Worm (Caenorhabditis elegans): ENCODE measurements around the gene C50F4.8.

Gene C50F4.8

ce11 chrV:9546860-9547269 is 28.2 kb upstream of the C50F4.8 start, which contains the start of gene his-37 (continued):
- TF ChIP-seq lin-15B (tag; optimal IDR thresholded peaks at IDR 0.05) (no peak), set-16 (GFP tag; IDR thresholded peaks at IDR 0.05) (peak; percentile 51; the same call in 1 of the 2 replicates), vab-7 (GFP tag; IDR thresholded peaks at IDR 0.05) (peak; percentile 92), aha-1 (tag) (peak; percentile 100), ztf-7 (tag; optimal IDR thresholded peaks at IDR 0.05) (peak; percentile 90), nhr-10 (tag; optimal IDR thresholded peaks at IDR 0.05) (peak; percentile 73), gei-8 (GFP tag; optimal IDR thresholded peaks at IDR 0.05) (peak; percentile 17), ceh-28 (tag; optimal IDR thresholded peaks at IDR 0.05) (peak; percentile 59), ztf-11 (tag; optimal IDR thresholded peaks at IDR 0.05) (no peak), unc-39 (tag; optimal IDR thresholded peaks at IDR 0.05) (peak; percentile 52), cey-2 (tag; optimal IDR thresholded peaks at IDR 0.05; ENCODE audit: borderline replicate concordance, insufficient read depth) (peak; percentile 88), attf-4 (tag; optimal IDR thresholded peaks at IDR 0.05) (peak; percentile 21), dmd-8 (GFP tag; IDR thresholded peaks at IDR 0.05) (no peak), nhr-6 (tag; optimal IDR thresholded peaks at IDR 0.05) (peak; percentile 98), Y48G9A.11 (GFP tag; IDR thresholded peaks at IDR 0.05) (0 out of 2 replicates have a peak, but pooled peaks have one; percentile 8), ceh-62 (tag; optimal IDR thresholded peaks at IDR 0.05) (no peak), spr-3 (GFP tag; optimal IDR thresholded peaks at IDR 0.05) (peak; percentile 89), fos-1 (tag; optimal IDR thresholded peaks at IDR 0.05) (peak; percentile 74), nhr-11 (tag; optimal IDR thresholded peaks at IDR 0.05) (peak; percentile 100), daf-8 (GFP tag; IDR thresholded peaks at IDR 0.05) (peak; percentile 85; the same call in 1 of the 2 replicates), mxl-3 (GFP tag; optimal IDR thresholded peaks at IDR 0.05) (peak; percentile 99), hmg-1.1 (GFP tag; IDR thresholded peaks at IDR 0.05) (peak; percentile 97), saeg-2 (GFP tag; IDR thresholded peaks at IDR 0.05) (peak; percentile 96), Y75B8A.6 (GFP tag; IDR thresholded peaks at IDR 0.05) (peak; percentile 64; the same call in 1 of the 2 replicates), daf-19 (GFP tag; conservative IDR thresholded peaks at IDR 0.05) (peak; percentile 97), ZK337.2 (GFP tag; IDR thresholded peaks at IDR 0.05) (peak; percentile 68; the same call in 1 of the 2 replicates), madf-5 (GFP tag; IDR thresholded peaks at IDR 0.05) (peak in 1 of 2 experiments; percentile 86; a peak in 1 of 4 replicates), snpc-4 (tag; optimal IDR thresholded peaks at IDR 0.05) (peak; percentile 54), lin-13 (GFP tag; optimal IDR thresholded peaks at IDR 0.05) (peak; percentile 98), nhr-76 (tag; optimal IDR thresholded peaks at IDR 0.05) (peak; percentile 85), rbr-2 (tag; optimal IDR thresholded peaks at IDR 0.05) (peak; percentile 99), dmd-9 (GFP tag; IDR thresholded peaks at IDR 0.05) (peak; percentile 95), zip-11 (GFP tag; IDR thresholded peaks at IDR 0.05) (no peak), zfp-2 (tag; optimal IDR thresholded peaks at IDR 0.05) (peak; percentile 85)

DNA sequence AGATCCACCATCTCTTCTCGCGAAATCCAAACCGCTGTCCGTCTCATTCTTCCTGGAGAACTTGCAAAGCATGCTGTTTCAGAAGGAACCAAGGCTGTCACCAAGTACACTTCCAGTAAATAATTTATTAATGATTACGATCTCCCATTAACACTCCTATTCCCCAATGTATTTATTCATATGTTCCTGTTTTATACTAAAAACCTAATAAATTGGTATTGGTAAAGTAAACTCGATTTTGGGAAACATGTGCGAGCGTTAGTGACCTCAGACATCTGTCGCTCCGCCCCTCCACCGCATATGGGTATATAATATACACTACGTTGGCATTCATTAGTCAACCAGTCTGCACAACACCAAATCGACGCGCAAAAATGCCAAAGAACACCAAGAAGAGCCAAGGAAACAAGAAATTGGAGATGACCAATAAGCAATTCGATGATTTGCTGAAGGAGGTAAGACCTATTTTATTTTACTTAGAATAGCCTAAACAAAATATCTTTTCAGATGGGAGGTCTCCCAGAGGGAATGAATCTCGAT is 27.5 kb upstream of the C50F4.8 start, which contains the start of gene C50F4.6:
Gene C50F4.6 (plus strand): TSS at position 51 of the 540 bp plus-strand sequence.
- TF ChIP-seq hlh-30 (tag; optimal IDR thresholded peaks at IDR 0.05; ENCODE audit: insufficient read depth) (no peak), ceh-44 (GFP tag; IDR thresholded peaks at IDR 0.05) (no peak), zfp-3 (GFP tag; conservative IDR thresholded peaks at IDR 0.05) (peak; percentile 58; the same call in 1 of the 2 replicates), fos-1 (tag; optimal IDR thresholded peaks at IDR 0.05) (no peak), saeg-2 (GFP tag; IDR thresholded peaks at IDR 0.05) (no peak), hmg-1.1 (GFP tag; IDR thresholded peaks at IDR 0.05) (peak; percentile 41; the same call in 1 of the 2 replicates), rbr-2 (tag; optimal IDR thresholded peaks at IDR 0.05) (no peak), lsy-2 (tag; optimal IDR thresholded peaks at IDR 0.05) (no peak), D1046.2 (GFP tag; IDR thresholded peaks at IDR 0.05) (no peak), lim-7 (GFP tag; IDR thresholded peaks at IDR 0.05) (no peak), unc-130 (GFP tag; optimal IDR thresholded peaks at IDR 0.05) (no peak), lin-15B (tag; optimal IDR thresholded peaks at IDR 0.05) (no peak), nhr-77 (tag; optimal IDR thresholded peaks at IDR 0.05) (peak; percentile 9), dve-1 (tag; optimal IDR thresholded peaks at IDR 0.05; ENCODE audit: insufficient read depth) (peak; percentile 0), ama-1 (optimal IDR thresholded peaks at IDR 0.05) (peak; percentile 64), zag-1 (tag; optimal IDR thresholded peaks at IDR 0.05) (no peak), nhr-11 (tag; optimal IDR thresholded peaks at IDR 0.05) (no peak), arid-1 (GFP tag; conservative IDR thresholded peaks at IDR 0.05) (0 out of 2 replicates have a peak, but pooled peaks have one; percentile 22)

Data from whole organism, L4 larva.